Worm (Caenorhabditis elegans) whole organism, young adult: ENCODE measurements around the gene C28G1.10.

Experiments used
- ama-1 ChIP-seq, 3 experiments: fragments of 150-350 bp in 1 of 3; sonication (generic microtip) in 2 of 3; optimal IDR thresholded peaks; 2 replicates each; lab custom pipeline; 2014 to 2018; ENCODE audit warnings: missing biosample characterization in 2 of 3, missing genetic modification characterization in 2 of 3, missing genetic modification reagents in 2 of 3
- efl-1 ChIP-seq: fragments of 150-350 bp; optimal IDR thresholded peaks from 2 replicates; lab custom pipeline; 2014; ENCODE audit warnings: missing biosample characterization, missing genetic modification reagents, missing genetic modification characterization
- nhr-27 ChIP-seq: fragments of 200-800 bp; sonication (Bioruptor generic); optimal IDR thresholded peaks from 2 replicates; lab custom pipeline; 2018; ENCODE audit warnings: mild to moderate bottlenecking, missing genetic modification characterization, moderate library complexity, missing compliant biosample characterization

ce11 chrX:8799925-8800324, 47.0 kb upstream of the C28G1.10 start:
- TF ChIP-seq ama-1 (optimal IDR thresholded peaks at IDR 0.05; lab: Kevin White, UChicago) (no peak), ama-1 (GFP tag; optimal IDR thresholded peaks at IDR 0.05; lab: Kevin White, UChicago) (no peak), nhr-27 (tag; lab: Kevin White, UChicago) (no peak), efl-1 (GFP tag; lab: Kevin White, UChicago) (no peak)
